Worm (Caenorhabditis elegans) whole organism, young adult: ENCODE data around the gene ZK512.7.

Experiments used
- B0019.2 ChIP-seq: fragments of 200-800 bp; sonication (Bioruptor generic); conservative IDR thresholded peaks from 2 replicates; pipeline ENCODE4 v1.3.6; 2022; ENCODE audit warnings: missing genetic modification reagents, missing genetic modification characterization, missing compliant biosample characterization
- B0261.1 ChIP-seq: sonication (generic microtip); optimal IDR thresholded peaks from 2 replicates; lab custom pipeline; 2016; ENCODE audit warnings: mild to moderate bottlenecking, missing genetic modification characterization, moderate library complexity, missing compliant biosample characterization
- B0336.3 ChIP-seq: fragments of 200-800 bp; sonication (Bioruptor generic); IDR thresholded peaks from 2 replicates; pipeline ENCODE4 v1.3.6; 2022; ENCODE audit warnings: missing genetic modification characterization, missing compliant biosample characterization
- F10E7.11 ChIP-seq: sonication (generic microtip); optimal IDR thresholded peaks from 2 replicates; lab custom pipeline; 2017; ENCODE audit warnings: mild to moderate bottlenecking, missing genetic modification characterization, moderate library complexity, missing compliant biosample characterization
- F23B12.7 ChIP-seq: sonication (generic microtip); optimal IDR thresholded peaks from 2 replicates; lab custom pipeline; 2017; ENCODE audit warnings: missing genetic modification characterization, mild to moderate bottlenecking, missing compliant biosample characterization, antibody characterized with exemption, moderate library complexity; ENCODE audit not compliant: insufficient read depth
- T26A5.8 ChIP-seq: sonication (generic microtip); optimal IDR thresholded peaks from 2 replicates; lab custom pipeline; 2016; ENCODE audit warnings: missing genetic modification characterization, missing compliant biosample characterization
- Y53F4B.3 ChIP-seq: fragments of 200-800 bp; sonication (Bioruptor generic); IDR thresholded peaks from 2 replicates; pipeline ENCODE4 v1.3.6; 2022; ENCODE audit warnings: missing genetic modification reagents, missing genetic modification characterization, missing compliant biosample characterization
- Y56A3A.18 ChIP-seq: fragments of 200-800 bp; sonication (Bioruptor generic); IDR thresholded peaks from 2 replicates; pipeline ENCODE4 v1.3.6; 2022; ENCODE audit warnings: missing genetic modification reagents, missing genetic modification characterization, missing compliant biosample characterization
- Y95B8A.8 ChIP-seq: fragments of 200-800 bp; sonication (Bioruptor generic); IDR thresholded peaks from 2 replicates; pipeline ENCODE4 v1.3.6; 2022; ENCODE audit warnings: missing genetic modification reagents, missing genetic modification characterization, missing compliant biosample characterization
- athp-1 ChIP-seq: sonication (generic microtip); optimal IDR thresholded peaks from 2 replicates; lab custom pipeline; 2017; ENCODE audit warnings: mild to moderate bottlenecking, missing genetic modification characterization, missing compliant biosample characterization
- attf-3 ChIP-seq: fragments of 200-800 bp; sonication (Bioruptor generic); conservative IDR thresholded peaks from 2 replicates; pipeline ENCODE4 v1.3.6; 2022; ENCODE audit warnings: missing genetic modification reagents, missing genetic modification characterization, missing compliant biosample characterization
- ccch-3 ChIP-seq: fragments of 200-800 bp; sonication (Bioruptor generic); optimal IDR thresholded peaks from 2 replicates; lab custom pipeline; 2018; ENCODE audit warnings: mild to moderate bottlenecking, missing genetic modification characterization, missing compliant biosample characterization
- ceh-100 ChIP-seq: fragments of 200-800 bp; sonication (Bioruptor generic); IDR thresholded peaks from 2 replicates; pipeline ENCODE4 v1.3.6; 2022; ENCODE audit warnings: missing genetic modification reagents, missing genetic modification characterization, missing compliant biosample characterization
- ceh-91 ChIP-seq: fragments of 200-800 bp; sonication (Bioruptor generic); IDR thresholded peaks from 2 replicates; pipeline ENCODE4 v1.3.6; 2022; ENCODE audit warnings: missing genetic modification reagents, missing genetic modification characterization, missing compliant biosample characterization
- dox-1 ChIP-seq: fragments of 200-800 bp; sonication (Bioruptor generic); IDR thresholded peaks from 2 replicates; pipeline ENCODE4 v1.3.6; 2022; ENCODE audit warnings: missing genetic modification reagents, missing genetic modification characterization, missing compliant biosample characterization
- dpl-1 ChIP-seq: fragments of 150-350 bp; optimal IDR thresholded peaks from 2 replicates; lab custom pipeline; 2014; ENCODE audit warnings: missing biosample characterization, missing genetic modification reagents, missing genetic modification characterization
- efl-1 ChIP-seq: fragments of 150-350 bp; optimal IDR thresholded peaks from 2 replicates; lab custom pipeline; 2014; ENCODE audit warnings: missing biosample characterization, missing genetic modification reagents, missing genetic modification characterization
- egrh-3 ChIP-seq: fragments of 200-800 bp; sonication (Bioruptor generic); IDR thresholded peaks from 2 replicates; pipeline ENCODE4 v1.3.6; 2022; ENCODE audit warnings: missing genetic modification reagents, missing genetic modification characterization, missing compliant biosample characterization
- ekl-4 ChIP-seq: fragments of 200-800 bp; sonication (Bioruptor generic); IDR thresholded peaks from 2 replicates; pipeline ENCODE4 v1.3.6; 2022; ENCODE audit warnings: missing genetic modification reagents, missing genetic modification characterization, missing compliant biosample characterization
- gei-17 ChIP-seq: fragments of 200-800 bp; sonication (Bioruptor generic); optimal IDR thresholded peaks from 2 replicates; lab custom pipeline; 2018; ENCODE audit warnings: mild to moderate bottlenecking, missing genetic modification characterization, missing compliant biosample characterization
- him-1 ChIP-seq: sonication (generic microtip); optimal IDR thresholded peaks from 2 replicates; lab custom pipeline; 2016; ENCODE audit warnings: missing genotype, missing genetic modification reagents, missing genetic modification characterization, missing compliant biosample characterization
- hlh-12 ChIP-seq: sonication (generic microtip); optimal IDR thresholded peaks from 2 replicates; lab custom pipeline; 2016; ENCODE audit warnings: missing genetic modification characterization, missing compliant biosample characterization
- let-607 ChIP-seq, 2 experiments: fragments of 200-800 bp in 1 of 2; sonication (Bioruptor generic) in 1 of 2; sonication (generic microtip) in 1 of 2; optimal IDR thresholded peaks; 2 replicates each; lab custom pipeline; 2016 to 2018; ENCODE audit warnings: mild to moderate bottlenecking in 2 of 2, missing compliant biosample characterization in 2 of 2, missing genetic modification characterization in 2 of 2, moderate library complexity in 2 of 2, missing genotype in 1 of 2
- madf-6 ChIP-seq: fragments of 200-800 bp; sonication (Bioruptor generic); IDR thresholded peaks from 2 replicates; pipeline ENCODE4 v1.3.6; 2022; ENCODE audit warnings: missing genetic modification reagents, missing genetic modification characterization, missing compliant biosample characterization
- mes-4 ChIP-seq: sonication (generic microtip); optimal IDR thresholded peaks from 2 replicates; lab custom pipeline; 2016; ENCODE audit warnings: missing genotype, missing genetic modification characterization, missing compliant biosample characterization
- nfya-2 ChIP-seq: fragments of 200-800 bp; sonication (Bioruptor generic); IDR thresholded peaks from 2 replicates; pipeline ENCODE4 v1.3.6; 2022; ENCODE audit warnings: missing genetic modification reagents, missing genetic modification characterization, missing compliant biosample characterization
- nhr-120 ChIP-seq: fragments of 200-800 bp; sonication (Bioruptor generic); IDR thresholded peaks from 2 replicates; pipeline ENCODE4 v1.3.6; 2022; ENCODE audit warnings: missing genetic modification characterization, missing compliant biosample characterization
- pbrm-1 ChIP-seq: fragments of 200-800 bp; sonication (Bioruptor generic); IDR thresholded peaks from 2 replicates; pipeline ENCODE4 v1.3.6; 2022; ENCODE audit warnings: missing genetic modification reagents, missing genetic modification characterization, missing compliant biosample characterization
- rcor-1 ChIP-seq: fragments of 200-800 bp; sonication (Bioruptor generic); IDR thresholded peaks from 2 replicates; pipeline ENCODE4 v1.3.6; 2022; ENCODE audit warnings: missing genetic modification reagents, missing genetic modification characterization, missing compliant biosample characterization
- sea-2 ChIP-seq: fragments of 200-800 bp; sonication (Bioruptor generic); IDR thresholded peaks from 2 replicates; pipeline ENCODE4 v1.3.6; 2022; ENCODE audit warnings: missing genetic modification characterization, missing compliant biosample characterization
- snpc-1.1 ChIP-seq: sonication (generic microtip); optimal IDR thresholded peaks from 2 replicates; lab custom pipeline; 2017; ENCODE audit warnings: missing genetic modification characterization, mild to moderate bottlenecking, missing compliant biosample characterization, antibody characterized with exemption, moderate library complexity, missing genotype, missing genetic modification reagents; ENCODE audit not compliant: insufficient read depth
- snpc-4 ChIP-seq, 5 experiments: fragments of 150-350 bp in 1 of 5; sonication (generic microtip) in 4 of 5; optimal IDR thresholded peaks; 2 replicates each; lab custom pipeline; 2014 to 2018; ENCODE audit warnings: missing genetic modification characterization in 5 of 5, missing biosample characterization in 3 of 5, antibody characterized with exemption in 2 of 5, mild to moderate bottlenecking in 2 of 5, missing compliant biosample characterization in 2 of 5, missing genotype in 2 of 5, moderate library complexity in 2 of 5, missing genetic modification reagents in 1 of 5
- somi-1 ChIP-seq: fragments of 200-800 bp; sonication (Bioruptor generic); optimal IDR thresholded peaks from 2 replicates; lab custom pipeline; 2018; ENCODE audit warnings: mild to moderate bottlenecking, missing genetic modification characterization, missing compliant biosample characterization
- tlf-1 ChIP-seq: fragments of 200-800 bp; sonication (Bioruptor generic); optimal IDR thresholded peaks from 2 replicates; lab custom pipeline; 2018; ENCODE audit warnings: mild to moderate bottlenecking, missing genetic modification characterization, missing compliant biosample characterization
- unc-62 ChIP-seq: fragments of 150-350 bp; optimal IDR thresholded peaks from 2 replicates; lab custom pipeline; 2014; ENCODE audit warnings: missing biosample characterization, missing genetic modification reagents, missing genetic modification characterization
- zfh-2 ChIP-seq: fragments of 200-800 bp; sonication (Bioruptor generic); conservative IDR thresholded peaks from 2 replicates; pipeline ENCODE4 v1.3.6; 2022; ENCODE audit warnings: missing genetic modification reagents, missing genetic modification characterization, missing compliant biosample characterization
- ztf-18 ChIP-seq: sonication (generic microtip); optimal IDR thresholded peaks from 2 replicates; lab custom pipeline; 2016; ENCODE audit warnings: missing genotype, mild to moderate bottlenecking, missing genetic modification characterization, missing compliant biosample characterization
- ztf-25 ChIP-seq: fragments of 200-800 bp; sonication (Bioruptor generic); IDR thresholded peaks from 2 replicates; pipeline ENCODE4 v1.3.6; 2022; ENCODE audit warnings: missing genetic modification reagents, missing genetic modification characterization, missing compliant biosample characterization
- ztf-3 ChIP-seq: fragments of 200-800 bp; sonication (Bioruptor generic); optimal IDR thresholded peaks from 2 replicates; lab custom pipeline; 2018; ENCODE audit warnings: mild to moderate bottlenecking, missing genetic modification characterization, missing compliant biosample characterization

ZK512.7 gene

DNA sequence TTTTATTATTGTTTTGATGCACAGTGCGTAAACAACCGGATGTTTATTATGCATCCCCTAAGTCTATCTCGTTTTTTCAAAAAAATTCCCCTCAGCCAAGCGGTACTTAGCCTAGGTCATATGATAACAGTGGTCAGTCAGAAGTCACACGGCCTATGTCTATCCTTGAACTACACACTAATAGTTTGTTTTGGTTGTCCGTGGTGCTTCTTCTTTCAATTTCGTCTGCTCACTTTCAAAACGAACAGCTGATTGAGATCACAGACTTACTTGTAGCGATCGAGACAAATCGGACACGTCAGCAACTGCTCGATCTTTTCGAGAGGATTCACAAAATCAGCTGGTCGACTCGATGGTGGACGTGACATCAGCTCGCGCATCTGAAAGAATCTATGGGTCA is 14.4 kb upstream of the ZK512.7 start:
- TF ChIP-seq madf-6: no peak
- no peak for TF ChIP-seq nhr-120 (GFP tag; lab: Robert Waterston, UW)
- TF ChIP-seq somi-1 (GFP tag; lab: Kevin White, UChicago): peak; percentile 35

DNA sequence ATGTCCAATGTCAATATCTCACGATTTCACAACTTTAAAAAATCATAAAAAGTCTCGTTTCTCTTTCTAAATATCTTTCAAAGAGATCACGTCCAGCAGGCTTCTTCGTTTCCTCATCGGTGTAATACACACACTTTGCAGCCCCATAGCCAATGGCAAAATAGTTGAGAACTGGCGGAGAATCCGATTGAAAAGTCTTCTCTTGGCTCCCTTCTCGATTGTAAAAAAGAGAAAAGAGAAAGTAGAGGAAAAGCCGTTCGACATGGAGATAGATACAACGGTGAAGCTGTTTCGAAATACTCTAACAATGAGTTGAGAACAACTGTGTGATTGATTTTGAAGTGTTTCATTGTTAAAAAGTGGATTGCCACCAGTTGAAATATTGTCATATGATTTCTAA is 13.3 kb upstream of the ZK512.7 start:
- no peak for TF ChIP-seq dpl-1 (GFP tag; lab: Kevin White, UChicago)
- TF ChIP-seq B0019.2 (GFP tag; lab: Robert Waterston, UW): no peak
- no peak for TF ChIP-seq unc-62 (GFP tag; lab: Kevin White, UChicago)
- TF ChIP-seq dox-1 (GFP tag; lab: Robert Waterston, UW): no peak
- TF ChIP-seq Y56A3A.18 (GFP tag; lab: Robert Waterston, UW): no peak
- no peak for TF ChIP-seq efl-1
- no peak for TF ChIP-seq ekl-4 (GFP tag; lab: Robert Waterston, UW)
- no peak for TF ChIP-seq snpc-4 (GFP tag; optimal IDR thresholded peaks at IDR 0.05; lab: Kevin White, UChicago)
- TF ChIP-seq snpc-4 (tag; optimal IDR thresholded peaks at IDR 0.05; lab: Kevin White, UChicago): no peak
- TF ChIP-seq ceh-91 (GFP tag; lab: Robert Waterston, UW): no peak
- no peak for TF ChIP-seq ztf-25 (GFP tag; lab: Robert Waterston, UW)
- TF ChIP-seq Y53F4B.3 (GFP tag; lab: Robert Waterston, UW): no peak
- TF ChIP-seq egrh-3: no peak
- no peak for TF ChIP-seq T26A5.8 (tag; lab: Kevin White, UChicago)
- TF ChIP-seq, all 124 proteins: peak for 0

DNA sequence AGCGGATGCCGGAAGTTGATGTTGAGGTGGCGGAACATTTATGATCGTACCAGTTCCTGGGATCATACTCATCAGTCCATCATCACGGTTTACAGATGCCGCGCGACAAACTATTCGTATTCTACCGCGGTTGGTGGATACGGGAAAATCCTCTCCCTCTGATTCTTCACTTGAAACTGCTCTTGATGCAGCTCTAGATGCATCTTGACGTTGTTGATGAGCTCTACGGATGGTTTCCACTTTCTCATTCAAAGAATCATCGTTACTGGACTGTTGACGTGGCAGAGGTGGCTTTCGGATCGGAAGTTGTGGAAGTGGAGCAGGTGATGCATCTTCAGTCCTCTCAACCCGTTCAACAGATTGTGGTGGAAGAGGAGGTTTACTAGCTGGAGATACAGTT is 10.6 kb upstream of the ZK512.7 start:
- no peak for TF ChIP-seq ccch-3 (GFP tag; lab: Kevin White, UChicago)
- no peak for TF ChIP-seq ztf-18 (tag; lab: Kevin White, UChicago)
- TF ChIP-seq F10E7.11 (tag; lab: Kevin White, UChicago): no peak
- TF ChIP-seq Y95B8A.8 (GFP tag; lab: Robert Waterston, UW): no peak
- no peak for TF ChIP-seq Y53F4B.3 (GFP tag; lab: Robert Waterston, UW)
- TF ChIP-seq hlh-12: no peak
- TF ChIP-seq B0261.1 (tag; lab: Kevin White, UChicago): no peak
- no peak for TF ChIP-seq athp-1 (tag; lab: Kevin White, UChicago)

DNA sequence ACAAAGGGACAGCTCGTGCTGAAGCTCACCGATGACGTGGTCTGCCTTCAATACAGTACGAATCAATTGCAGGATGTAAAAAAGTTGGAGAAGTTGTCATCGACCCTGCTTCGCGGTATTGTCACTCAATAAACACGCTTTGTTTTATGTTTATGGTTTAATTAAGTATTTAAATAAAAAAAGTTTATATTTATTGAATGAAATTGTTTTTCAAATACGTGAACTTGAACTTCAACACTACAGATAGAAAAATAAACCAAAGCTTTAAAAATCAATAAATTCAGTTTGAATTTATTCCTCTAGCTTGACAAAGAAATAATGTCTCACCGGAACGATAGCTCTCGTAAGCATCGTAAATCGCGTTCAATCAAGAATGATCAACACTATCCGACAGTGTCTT is 7.3 kb upstream of the ZK512.7 start, which contains the start of gene ZK512.8:
ZK512.8 (plus strand) TSS at position 301 of the 400 bp plus-strand sequence.
- TF ChIP-seq ceh-100 (GFP tag; lab: Robert Waterston, UW): no peak

DNA sequence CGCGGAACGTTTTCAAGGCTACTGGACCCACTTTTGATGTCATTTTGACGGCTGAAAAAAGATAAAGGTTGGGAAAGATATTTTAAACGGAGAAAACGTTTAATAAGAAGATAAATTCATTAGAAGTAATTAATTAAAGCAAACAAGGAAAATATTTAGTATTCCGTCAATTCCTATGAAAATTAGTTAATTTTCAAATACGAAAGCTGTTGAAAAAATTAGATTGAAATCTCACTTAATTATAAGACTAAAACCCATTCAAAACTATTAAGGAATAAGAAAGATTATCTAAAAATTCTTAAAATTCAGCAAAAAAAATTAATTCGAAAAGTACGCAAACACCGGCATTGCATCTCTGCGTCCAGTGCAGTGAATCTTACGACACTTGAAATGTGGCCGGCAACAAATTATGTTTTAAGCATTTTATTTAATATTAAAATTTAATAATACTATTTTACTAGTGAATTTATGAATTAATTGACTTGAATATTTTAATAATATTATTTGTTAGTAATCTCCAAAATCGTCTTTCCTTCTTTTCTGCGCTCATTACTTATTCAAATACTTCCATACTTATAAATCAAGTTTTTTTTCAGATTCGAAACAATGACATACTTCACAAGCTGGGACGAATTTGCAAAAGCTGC is 6.4 kb upstream of the ZK512.7 start, which contains the start of the genes ZK512.2 and ZK512.4:
ZK512.2 (minus strand) TSS at position 51 of the 647 bp plus-strand sequence.
ZK512.4 (plus strand) TSS at position 597 of the 647 bp plus-strand sequence.
- TF ChIP-seq F23B12.7: peak; percentile 55
- peak in 1 of 2 experiments; percentile 0 for TF ChIP-seq let-607 (tag; optimal IDR thresholded peaks at IDR 0.05; lab: Kevin White, UChicago)
- no peak for TF ChIP-seq him-1
- TF ChIP-seq mes-4 (tag; lab: Kevin White, UChicago): no peak
- no peak for TF ChIP-seq dox-1 (GFP tag; lab: Robert Waterston, UW)
- TF ChIP-seq, all 124 proteins: peak for 2

DNA sequence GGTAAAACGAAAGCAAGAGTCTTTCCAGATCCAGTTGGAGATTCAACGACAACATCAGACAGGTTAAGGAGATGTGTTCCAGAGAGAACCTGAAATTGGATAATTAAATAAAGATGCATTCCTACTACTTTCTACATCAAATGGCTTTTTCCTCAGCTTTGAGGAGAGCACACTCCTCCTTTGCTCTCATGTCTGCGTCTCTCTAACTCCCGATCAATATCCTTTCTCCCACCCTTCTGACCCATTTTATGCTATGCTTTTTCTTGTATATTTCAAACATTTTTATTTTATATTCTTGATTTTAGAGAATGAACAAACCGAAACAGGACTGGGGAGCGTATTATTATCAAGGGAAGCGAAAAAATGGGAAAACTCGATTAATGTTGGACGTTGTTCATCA is 5.4 kb upstream of the ZK512.7 start, which contains the start of gene ZK512.11:
ZK512.11 (plus strand) TSS at position 301 of the 400 bp plus-strand sequence.
- TF ChIP-seq zfh-2 (GFP tag; lab: Robert Waterston, UW): no peak
- TF ChIP-seq gei-17 (GFP tag; lab: Kevin White, UChicago): no peak
- no peak for TF ChIP-seq pbrm-1 (GFP tag; lab: Robert Waterston, UW)
- no peak for TF ChIP-seq ztf-3 (GFP tag; lab: Kevin White, UChicago)
- no peak for TF ChIP-seq snpc-1.1 (tag; lab: Kevin White, UChicago)
- TF ChIP-seq nfya-2 (GFP tag; lab: Robert Waterston, UW): no peak
- no peak for TF ChIP-seq sea-2 (GFP tag; lab: Robert Waterston, UW)
- no peak for TF ChIP-seq snpc-4 (GFP tag; optimal IDR thresholded peaks at IDR 0.05; lab: Kevin White, UChicago)
- TF ChIP-seq snpc-4 (tag; optimal IDR thresholded peaks at IDR 0.05; lab: Kevin White, UChicago): no peak
- TF ChIP-seq nhr-120 (GFP tag; lab: Robert Waterston, UW): no peak
- TF ChIP-seq tlf-1: no peak
- TF ChIP-seq attf-3 (GFP tag; lab: Robert Waterston, UW): no peak
- no peak for TF ChIP-seq B0336.3 (GFP tag; lab: Robert Waterston, UW)
- no peak for TF ChIP-seq rcor-1 (GFP tag; lab: Robert Waterston, UW)
